Worm (Caenorhabditis elegans): ENCODE results near the gene bpl-1.

Gene bpl-1

ce11 chrII:6245199-6245702, 28.8 kb upstream of the bpl-1 start, which contains the start of gene blos-4:
Gene blos-4, plus strand, starts transcription at chrII:6245249.
- TF ChIP-seq egl-5 (tag; optimal IDR thresholded peaks at IDR 0.05) (no peak), ceh-82 (tag; optimal IDR thresholded peaks at IDR 0.05) (no peak), nhr-43 (tag; optimal IDR thresholded peaks at IDR 0.05; ENCODE audit: poor library complexity, severe bottlenecking) (no peak), lsy-12 (tag; optimal IDR thresholded peaks at IDR 0.05) (no peak), ceh-9 (tag; optimal IDR thresholded peaks at IDR 0.05) (no peak), mml-1 (tag; optimal IDR thresholded peaks at IDR 0.05) (no peak), ama-1 (optimal IDR thresholded peaks at IDR 0.05) (no peak)

- TF ChIP-seq elt-1 (tag; optimal IDR thresholded peaks at IDR 0.05) (no peak), ceh-82 (tag; optimal IDR thresholded peaks at IDR 0.05) (no peak), sea-2 (GFP tag; optimal IDR thresholded peaks at IDR 0.05) (no peak), fos-1 (tag; optimal IDR thresholded peaks at IDR 0.05) (no peak), mml-1 (tag; optimal IDR thresholded peaks at IDR 0.05) (no peak), mdl-1 (tag; optimal IDR thresholded peaks at IDR 0.05) (no peak), nhr-237 (tag; optimal IDR thresholded peaks at IDR 0.05) (no peak), nhr-43 (tag; optimal IDR thresholded peaks at IDR 0.05; ENCODE audit: poor library complexity, severe bottlenecking) (no peak), ceh-28 (tag; optimal IDR thresholded peaks at IDR 0.05) (no peak), ztf-4 (tag; optimal IDR thresholded peaks at IDR 0.05) (no peak), nhr-28 (tag; optimal IDR thresholded peaks at IDR 0.05) (no peak)
These were observed 28.0 kb upstream of the bpl-1 start, which contains the start of gene lelo-1 for ce11 chrII:6246054-6246453. Gene lelo-1, plus strand, starts transcription at chrII:6246354.

- no peak for TF ChIP-seq nhr-77 (tag; optimal IDR thresholded peaks at IDR 0.05)
- no peak for TF ChIP-seq nhr-23 (tag; optimal IDR thresholded peaks at IDR 0.05)
- no peak for TF ChIP-seq nhr-28 (tag; optimal IDR thresholded peaks at IDR 0.05)
- no peak for TF ChIP-seq snpc-4 (tag; optimal IDR thresholded peaks at IDR 0.05)
- TF ChIP-seq mml-1 (tag; optimal IDR thresholded peaks at IDR 0.05) = no peak
- no peak for TF ChIP-seq pha-4 (tag; optimal IDR thresholded peaks at IDR 0.05)
- TF ChIP-seq nfya-1 (tag; optimal IDR thresholded peaks at IDR 0.05; ENCODE audit: insufficient read depth) = no peak
These were observed 27.0 kb upstream of the bpl-1 start, which contains the start of gene T24H7.2 for ce11 chrII:6247011-6247410. Gene T24H7.2, plus strand, starts transcription at chrII:6247311.

- TF ChIP-seq nhr-23 (tag; optimal IDR thresholded peaks at IDR 0.05) (no peak), egl-5 (tag; optimal IDR thresholded peaks at IDR 0.05) (no peak), elt-2 (tag; optimal IDR thresholded peaks at IDR 0.05) (no peak), skn-1 (tag; optimal IDR thresholded peaks at IDR 0.05) (no peak), nhr-43 (tag; optimal IDR thresholded peaks at IDR 0.05; ENCODE audit: poor library complexity, severe bottlenecking) (no peak), eor-1 (tag; optimal IDR thresholded peaks at IDR 0.05) (no peak), ceh-16 (tag; optimal IDR thresholded peaks at IDR 0.05) (no peak), ceh-28 (tag; optimal IDR thresholded peaks at IDR 0.05) (no peak), tbx-2 (tag; optimal IDR thresholded peaks at IDR 0.05) (no peak), ZK546.5 (tag; optimal IDR thresholded peaks at IDR 0.05) (no peak), unc-39 (tag; optimal IDR thresholded peaks at IDR 0.05) (no peak), nhr-25 (tag; optimal IDR thresholded peaks at IDR 0.05) (no peak), hmg-11 (tag; optimal IDR thresholded peaks at IDR 0.05) (no peak), nhr-12 (tag; optimal IDR thresholded peaks at IDR 0.05) (no peak), nhr-77 (tag; optimal IDR thresholded peaks at IDR 0.05) (no peak), sea-2 (GFP tag; optimal IDR thresholded peaks at IDR 0.05) (no peak)
These were observed 26.0 kb upstream of the bpl-1 start for ce11 chrII:6248029-6248428.

- no peak for TF ChIP-seq nhr-237 (tag; optimal IDR thresholded peaks at IDR 0.05)
- TF ChIP-seq ztf-11 (tag; optimal IDR thresholded peaks at IDR 0.05) = no peak
- no peak for TF ChIP-seq elt-3 (tag; optimal IDR thresholded peaks at IDR 0.05)
- TF ChIP-seq nhr-77 (tag; optimal IDR thresholded peaks at IDR 0.05) = no peak
- no peak for TF ChIP-seq daf-12 (tag; optimal IDR thresholded peaks at IDR 0.05)
- TF ChIP-seq unc-62 (GFP tag; optimal IDR thresholded peaks at IDR 0.05) = no peak
- no peak for TF ChIP-seq ZK546.5 (tag; optimal IDR thresholded peaks at IDR 0.05)
- peak; percentile 2 for TF ChIP-seq lin-15B (tag; optimal IDR thresholded peaks at IDR 0.05)
- TF ChIP-seq pha-4 (tag; optimal IDR thresholded peaks at IDR 0.05) = peak; percentile 85
- TF ChIP-seq R02D3.7 (tag; optimal IDR thresholded peaks at IDR 0.05) = no peak
- TF ChIP-seq ztf-4 (tag; optimal IDR thresholded peaks at IDR 0.05) = no peak
- no peak for TF ChIP-seq nhr-28 (tag; optimal IDR thresholded peaks at IDR 0.05)
- TF ChIP-seq pqm-1 (tag; optimal IDR thresholded peaks at IDR 0.05) = peak; percentile 24
- no peak for TF ChIP-seq lsy-12 (tag; optimal IDR thresholded peaks at IDR 0.05)
- TF ChIP-seq mml-1 (tag; optimal IDR thresholded peaks at IDR 0.05) = no peak
- TF ChIP-seq nhr-25 (tag; optimal IDR thresholded peaks at IDR 0.05) = peak; percentile 18
- TF ChIP-seq fkh-10 (GFP tag; optimal IDR thresholded peaks at IDR 0.05) = no peak
- peak; percentile 19 for TF ChIP-seq tbx-2 (tag; optimal IDR thresholded peaks at IDR 0.05)
- no peak for TF ChIP-seq nhr-12 (tag; optimal IDR thresholded peaks at IDR 0.05)
- TF ChIP-seq hmg-11 (tag; optimal IDR thresholded peaks at IDR 0.05) = peak; percentile 22
- no peak for TF ChIP-seq nhr-11 (tag; optimal IDR thresholded peaks at IDR 0.05)
- TF ChIP-seq skn-1 (tag; optimal IDR thresholded peaks at IDR 0.05) = no peak
- TF ChIP-seq sea-2 (GFP tag; optimal IDR thresholded peaks at IDR 0.05) = no peak
- no peak for TF ChIP-seq eor-1 (tag; optimal IDR thresholded peaks at IDR 0.05)
- TF ChIP-seq unc-39 (tag; optimal IDR thresholded peaks at IDR 0.05) = no peak
- no peak for TF ChIP-seq nhr-76 (tag; optimal IDR thresholded peaks at IDR 0.05)
- TF ChIP-seq mdl-1 (tag; optimal IDR thresholded peaks at IDR 0.05) = no peak
- TF ChIP-seq nhr-43 (tag; optimal IDR thresholded peaks at IDR 0.05; ENCODE audit: poor library complexity, severe bottlenecking) = peak; percentile 70
- no peak for TF ChIP-seq nhr-67 (tag; optimal IDR thresholded peaks at IDR 0.05)
- TF ChIP-seq zag-1 (tag; optimal IDR thresholded peaks at IDR 0.05) = no peak
- TF ChIP-seq egl-5 (tag; optimal IDR thresholded peaks at IDR 0.05) = no peak
- TF ChIP-seq ceh-16 (tag; optimal IDR thresholded peaks at IDR 0.05) = no peak
These were observed 25.5 kb upstream of the bpl-1 start for ce11 chrII:6248503-6248902.

Data from whole organism, L3 larva.